Fruit fly (Drosophila melanogaster) whole organism, adult: Measurements from ENCODE around the gene tj.
A peak's percentile ranks its signal among the peaks of the same experiment; 100 is the strongest.

Source experiments
- CG11617 ChIP-seq: fragments of 200-800 bp; sonication (Bioruptor generic); optimal IDR thresholded peaks from 2 replicates; lab custom pipeline; 2017; ENCODE audit warnings: mild to moderate bottlenecking, missing biosample characterization, missing genetic modification reagents, missing genetic modification characterization
- CG12768 ChIP-seq: fragments of 200-800 bp; sonication (Bioruptor generic); optimal IDR thresholded peaks from 2 replicates; lab custom pipeline; 2017; ENCODE audit warnings: missing biosample characterization, missing genetic modification characterization, mild to moderate bottlenecking, moderate library complexity, missing genetic modification reagents
- CG14711 ChIP-seq: fragments of 200-800 bp; sonication (Bioruptor generic); optimal IDR thresholded peaks from 2 replicates; lab custom pipeline; 2018; ENCODE audit warnings: missing biosample characterization, mild to moderate bottlenecking, missing genetic modification characterization, moderate library complexity
- CG1620 ChIP-seq: fragments of 200-800 bp; sonication (Bioruptor generic); optimal IDR thresholded peaks from 2 replicates; lab custom pipeline; 2016; ENCODE audit warnings: missing biosample characterization, missing genetic modification characterization
- CG33017 ChIP-seq: fragments of 200-800 bp; sonication (Bioruptor generic); optimal IDR thresholded peaks from 2 replicates; lab custom pipeline; 2018; ENCODE audit warnings: missing biosample characterization, mild to moderate bottlenecking, missing genetic modification characterization, moderate library complexity
- CG5204 ChIP-seq: fragments of 200-800 bp; sonication (Bioruptor generic); optimal IDR thresholded peaks from 2 replicates; lab custom pipeline; 2016; ENCODE audit warnings: missing biosample characterization, missing genetic modification characterization
- CG7045 ChIP-seq: fragments of 200-800 bp; sonication (Bioruptor generic); optimal IDR thresholded peaks from 2 replicates; lab custom pipeline; 2017; ENCODE audit warnings: missing biosample characterization, mild to moderate bottlenecking, missing genetic modification characterization
- CG7101 ChIP-seq: fragments of 200-800 bp; sonication (Bioruptor generic); optimal IDR thresholded peaks from 2 replicates; lab custom pipeline; 2018; ENCODE audit warnings: missing biosample characterization, mild to moderate bottlenecking, missing genetic modification characterization, moderate library complexity
- Clk ChIP-seq: fragments of 200-800 bp; sonication (Bioruptor generic); optimal IDR thresholded peaks from 2 replicates; lab custom pipeline; 2017; ENCODE audit warnings: missing biosample characterization, missing genetic modification characterization
- Crg-1 ChIP-seq: fragments of 200-800 bp; sonication (Bioruptor generic); optimal IDR thresholded peaks from 2 replicates; lab custom pipeline; 2016; ENCODE audit warnings: missing biosample characterization, missing genetic modification characterization
- Hr96 ChIP-seq: fragments of 200-800 bp; sonication (Bioruptor generic); optimal IDR thresholded peaks from 2 replicates; lab custom pipeline; 2016; ENCODE audit warnings: missing biosample characterization, missing genetic modification characterization
- Mnt ChIP-seq: fragments of 200-800 bp; sonication (Bioruptor generic); optimal IDR thresholded peaks from 2 replicates; lab custom pipeline; 2016; ENCODE audit warnings: missing biosample characterization, mild to moderate bottlenecking, missing genetic modification characterization
- bab1 ChIP-seq: fragments of 200-800 bp; sonication (Bioruptor generic); optimal IDR thresholded peaks from 3 replicates; lab custom pipeline; 2019; ENCODE audit warnings: missing biosample characterization, mild to moderate bottlenecking, missing genetic modification characterization, moderate library complexity
- cic ChIP-seq: fragments of 200-800 bp; sonication (Bioruptor generic); optimal IDR thresholded peaks from 2 replicates; lab custom pipeline; 2017; ENCODE audit warnings: missing biosample characterization, mild to moderate bottlenecking, missing genetic modification characterization, moderate library complexity
- cnc ChIP-seq, 2 experiments: fragments of >200 bp; optimal IDR thresholded peaks; 2 replicates each; lab custom pipeline; 2017
- kay ChIP-seq: fragments of 200-800 bp; sonication (Bioruptor generic); peaks from one replicate; lab custom pipeline; 2016; ENCODE audit warnings: missing biosample characterization, missing genetic modification characterization, borderline replicate concordance
- ovo ChIP-seq: fragments of 200-800 bp; sonication (Bioruptor generic); optimal IDR thresholded peaks from 2 replicates; lab custom pipeline; 2016; ENCODE audit warnings: missing biosample characterization, missing genetic modification characterization
- pad ChIP-seq: fragments of 200-800 bp; sonication (Bioruptor generic); optimal IDR thresholded peaks from 3 replicates; lab custom pipeline; 2017; ENCODE audit warnings: missing biosample characterization, missing genetic modification characterization, mild to moderate bottlenecking, moderate library complexity, missing genetic modification reagents
- tj ChIP-seq: fragments of 200-800 bp; sonication (Bioruptor generic); optimal IDR thresholded peaks from 3 replicates; lab custom pipeline; 2017; ENCODE audit warnings: missing biosample characterization, mild to moderate bottlenecking, missing genetic modification characterization, moderate library complexity
- toe ChIP-seq: fragments of 200-800 bp; sonication (Bioruptor generic); optimal IDR thresholded peaks from 2 replicates; lab custom pipeline; 2016; ENCODE audit warnings: missing biosample characterization, missing genetic modification characterization

Gene tj

DNA sequence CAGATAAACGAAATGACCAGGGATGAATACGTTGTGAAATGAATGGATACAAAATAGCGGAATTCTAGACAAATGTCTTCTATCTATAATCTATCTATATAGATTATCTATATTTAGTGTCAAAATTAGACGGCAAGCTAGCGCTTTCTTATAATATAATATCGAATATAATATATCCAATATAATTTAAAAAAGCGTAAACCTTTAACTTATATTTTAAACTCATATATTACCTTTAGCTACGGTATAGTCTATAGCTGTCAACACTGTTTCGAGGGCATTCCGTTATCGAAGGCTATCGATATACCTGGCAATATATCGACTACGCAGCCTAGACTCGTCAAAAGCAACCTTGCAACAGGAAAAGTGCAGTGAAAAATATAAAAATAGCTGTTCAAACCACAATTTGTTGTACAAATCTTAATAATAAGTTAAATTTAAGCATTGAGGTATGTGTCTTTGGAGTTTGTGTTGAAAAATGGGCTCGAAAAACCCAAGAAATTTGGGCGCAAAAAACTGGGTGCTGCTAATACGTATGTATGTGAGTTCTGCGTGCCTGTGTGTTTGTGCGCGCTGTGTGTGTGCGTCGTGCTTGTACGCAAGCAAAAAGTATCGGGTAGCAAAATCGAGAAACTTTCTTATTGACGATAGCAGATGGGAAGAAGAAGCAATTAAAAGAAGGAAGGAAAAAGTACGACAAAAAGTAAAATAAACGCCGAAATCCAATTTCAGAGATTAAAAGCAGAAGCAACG, 29.0 kb downstream of the tj start, which contains the start of the genes swm and Ctu2:
TSS of gene swm (plus strand) at position 318 of the 753 bp plus-strand sequence.
TSS of gene Ctu2 (minus strand) at position 320 of the 753 bp plus-strand sequence.
- TF ChIP-seq ovo (GFP tag; lab: Kevin White, UChicago) (peak; percentile 67), CG33017 (tag; lab: Kevin White, UChicago) (peak; percentile 59), CG14711 (tag; lab: Kevin White, UChicago) (peak; percentile 81), Mnt (peak; percentile 37), bab1 (GFP tag; lab: Kevin White, UChicago) (peak; percentile 78), Clk (peak; percentile 36), Crg-1 (GFP tag; lab: Kevin White, UChicago) (peak; percentile 46), cnc (optimal IDR thresholded peaks at IDR 0.05; lab: Kevin White, UChicago) (no peak), CG1620 (GFP tag; lab: Kevin White, UChicago) (peak; percentile 27), CG12768 (GFP tag; lab: Kevin White, UChicago) (peak; percentile 74), Hr96 (GFP tag; lab: Kevin White, UChicago) (peak; percentile 11), CG7101 (tag; lab: Kevin White, UChicago) (peak; percentile 85), CG7045 (GFP tag; lab: Kevin White, UChicago) (peak; percentile 60), toe (GFP tag; lab: Kevin White, UChicago) (no peak), CG11617 (peak; percentile 73), kay (no peak), cic (GFP tag; lab: Kevin White, UChicago) (no peak), tj (GFP tag; lab: Kevin White, UChicago) (peak; percentile 70), CG5204 (no peak), pad (GFP tag; lab: Kevin White, UChicago) (peak; percentile 38)

DNA sequence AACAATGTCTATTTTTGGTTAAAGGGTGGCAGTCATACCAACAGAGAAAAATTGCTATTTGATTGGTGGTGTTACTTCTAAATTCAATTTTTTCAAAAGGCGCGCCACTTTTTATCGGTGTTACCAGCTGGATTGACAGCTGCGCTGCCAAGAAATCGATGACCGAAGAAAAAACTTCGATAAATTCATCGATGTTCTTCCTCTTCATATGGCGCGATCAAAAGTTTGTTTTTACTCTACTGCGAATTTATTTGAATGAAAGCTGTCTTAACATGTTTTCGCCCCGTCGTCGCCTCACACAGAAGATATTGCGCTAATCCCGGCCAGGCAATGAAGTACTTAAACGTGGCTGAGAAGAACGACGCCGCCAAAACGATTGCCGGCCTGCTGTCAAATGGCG, 33.9 kb downstream of the tj start, which contains the start of gene Top3alpha:
TSS of gene Top3alpha (plus strand) at position 186 of the 400 bp plus-strand sequence.
- TF ChIP-seq tj (GFP tag; lab: Kevin White, UChicago) (no peak), kay (no peak), Mnt (no peak), Hr96 (GFP tag; lab: Kevin White, UChicago) (no peak), toe (GFP tag; lab: Kevin White, UChicago) (no peak), CG5204 (no peak), bab1 (GFP tag; lab: Kevin White, UChicago) (peak; percentile 29)

DNA sequence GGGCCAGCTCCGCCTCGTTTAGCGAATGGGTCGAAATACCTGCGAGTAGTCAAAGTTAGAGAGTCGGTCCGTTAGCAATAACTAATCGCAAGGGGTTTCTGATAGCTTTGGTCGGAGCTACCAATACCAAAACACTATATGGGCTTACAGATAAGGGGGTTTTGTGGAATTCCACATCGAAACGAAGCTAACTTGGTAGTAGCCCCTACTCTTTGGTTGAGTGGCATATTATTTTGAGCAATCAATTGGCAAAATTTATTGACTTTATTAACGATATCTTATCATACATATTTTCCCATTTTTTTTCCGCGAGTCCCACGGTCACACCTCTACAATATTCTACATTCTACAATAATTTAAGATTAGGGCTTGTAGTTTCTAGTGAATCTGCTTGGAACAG, 42.3 kb downstream of the tj start:
- no peak for TF ChIP-seq Mnt
- no peak for TF ChIP-seq toe (GFP tag; lab: Kevin White, UChicago)
- no peak for TF ChIP-seq Clk
- no peak for TF ChIP-seq CG7101 (tag; lab: Kevin White, UChicago)
- no peak for TF ChIP-seq ovo (GFP tag; lab: Kevin White, UChicago)
- no peak for TF ChIP-seq cic (GFP tag; lab: Kevin White, UChicago)
- TF ChIP-seq Crg-1 (GFP tag; lab: Kevin White, UChicago) = no peak

DNA sequence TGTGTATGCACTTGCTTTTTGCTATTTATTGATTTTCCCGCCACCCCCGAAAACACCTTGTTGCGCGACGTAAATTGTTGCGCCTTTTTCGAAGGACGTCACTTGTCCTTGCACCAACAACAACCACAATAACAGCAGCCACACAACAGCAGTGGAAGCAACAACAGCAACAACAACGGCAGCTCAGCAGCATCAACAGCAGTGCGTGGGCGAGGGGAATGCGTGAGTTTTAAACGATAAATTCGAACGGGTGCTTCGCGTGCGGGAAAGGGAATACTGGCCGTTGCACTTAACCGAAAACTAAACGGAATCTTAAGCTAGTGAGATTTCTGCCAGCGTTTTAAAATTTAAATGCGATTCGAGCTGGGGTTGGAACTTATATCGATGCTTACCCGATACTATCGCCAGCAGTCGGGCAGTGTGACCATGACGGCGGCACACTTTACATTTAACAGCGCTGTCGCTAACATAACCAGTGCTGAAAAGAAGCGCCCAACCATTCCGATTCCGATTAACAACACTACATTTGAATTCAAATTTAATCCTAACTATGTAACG, 44.4 kb downstream of the tj start, which contains the start of gene cyst:
TSS of gene cyst (minus strand) at position 404 of the 558 bp plus-strand sequence.
- TF ChIP-seq CG12768 (GFP tag; lab: Kevin White, UChicago) = no peak
- peak; percentile 74 for TF ChIP-seq Crg-1 (GFP tag; lab: Kevin White, UChicago)
- peak; percentile 45 for TF ChIP-seq ovo (GFP tag; lab: Kevin White, UChicago)
- TF ChIP-seq Mnt = peak; percentile 60
- TF ChIP-seq CG14711 (tag; lab: Kevin White, UChicago) = peak; percentile 13
- peak; percentile 37 for TF ChIP-seq cic (GFP tag; lab: Kevin White, UChicago)
- peak; percentile 29 for TF ChIP-seq CG5204
- TF ChIP-seq Hr96 (GFP tag; lab: Kevin White, UChicago) = peak; percentile 61
- no peak for TF ChIP-seq kay
- TF ChIP-seq CG7101 (tag; lab: Kevin White, UChicago) = peak; percentile 53
- peak; percentile 52 for TF ChIP-seq tj (GFP tag; lab: Kevin White, UChicago)
- no peak for TF ChIP-seq cnc (optimal IDR thresholded peaks at IDR 0.05; lab: Kevin White, UChicago)
- no peak for TF ChIP-seq Clk
- peak; percentile 70 for TF ChIP-seq pad (GFP tag; lab: Kevin White, UChicago)
- peak; percentile 10 for TF ChIP-seq CG11617
- TF ChIP-seq toe (GFP tag; lab: Kevin White, UChicago) = peak; percentile 42
- peak; percentile 75 for TF ChIP-seq CG1620 (GFP tag; lab: Kevin White, UChicago)
- TF ChIP-seq bab1 (GFP tag; lab: Kevin White, UChicago) = peak; percentile 44
- TF ChIP-seq CG7045 (GFP tag; lab: Kevin White, UChicago) = peak; percentile 6
- TF ChIP-seq CG33017 (tag; lab: Kevin White, UChicago) = peak; percentile 3

DNA sequence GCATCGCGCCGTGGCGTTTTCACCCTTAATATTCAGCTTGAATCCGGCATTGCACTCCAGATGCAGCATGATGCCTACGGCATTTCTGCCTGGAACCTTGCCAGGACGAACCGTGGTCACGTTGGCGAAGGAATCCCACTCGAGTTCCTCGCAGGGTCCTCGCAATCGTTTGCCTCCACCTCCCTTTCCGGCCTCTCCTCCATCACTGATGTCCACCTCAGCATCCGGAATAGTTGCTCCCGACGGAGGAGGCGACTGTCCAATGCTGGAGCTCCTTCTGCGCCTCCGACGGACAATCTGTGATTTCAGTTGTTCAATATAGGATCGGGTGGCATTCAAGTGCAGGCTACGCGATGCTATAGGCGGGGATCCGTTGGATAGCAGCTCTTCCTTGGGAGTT, 48.1 kb downstream of the tj start:
- TF ChIP-seq tj (GFP tag; lab: Kevin White, UChicago) (no peak), CG33017 (tag; lab: Kevin White, UChicago) (no peak), cnc (optimal IDR thresholded peaks at IDR 0.05; lab: Kevin White, UChicago) (no peak), CG1620 (GFP tag; lab: Kevin White, UChicago) (no peak), Hr96 (GFP tag; lab: Kevin White, UChicago) (no peak), CG7101 (tag; lab: Kevin White, UChicago) (no peak), bab1 (GFP tag; lab: Kevin White, UChicago) (no peak), kay (no peak), Mnt (no peak), CG7045 (GFP tag; lab: Kevin White, UChicago) (no peak), pad (GFP tag; lab: Kevin White, UChicago) (no peak), ovo (GFP tag; lab: Kevin White, UChicago) (no peak), CG12768 (GFP tag; lab: Kevin White, UChicago) (no peak), CG14711 (tag; lab: Kevin White, UChicago) (no peak), toe (GFP tag; lab: Kevin White, UChicago) (no peak), cic (GFP tag; lab: Kevin White, UChicago) (no peak), Clk (no peak), Crg-1 (GFP tag; lab: Kevin White, UChicago) (no peak), CG5204 (no peak), CG11617 (no peak)
